Fruit fly (Drosophila melanogaster): ENCODE results near the gene CG6753.

The CG6753 gene

dm6 chr3R:12591672-12592071 lies 50.6 kb downstream of the CG6753 start:
- TF ChIP-seq CG11617 (GFP tag; optimal IDR thresholded peaks at IDR 0.05) (no peak), Clk (GFP tag; optimal IDR thresholded peaks at IDR 0.05) (no peak), Mnt (GFP tag; optimal IDR thresholded peaks at IDR 0.05) (no peak), CG1620 (GFP tag; optimal IDR thresholded peaks at IDR 0.05) (no peak), ovo (GFP tag; optimal IDR thresholded peaks at IDR 0.05) (no peak), CG7045 (GFP tag; optimal IDR thresholded peaks at IDR 0.05) (no peak), tj (GFP tag; optimal IDR thresholded peaks at IDR 0.05) (no peak), cic (GFP tag; optimal IDR thresholded peaks at IDR 0.05) (no peak), Hr96 (GFP tag; optimal IDR thresholded peaks at IDR 0.05) (no peak), CG33017 (tag; optimal IDR thresholded peaks at IDR 0.05) (no peak), kay (GFP tag; ENCODE audit: borderline replicate concordance) (no peak), CG14711 (tag; optimal IDR thresholded peaks at IDR 0.05) (no peak), CG12768 (GFP tag; optimal IDR thresholded peaks at IDR 0.05) (no peak)

All from whole organism, adult.